Fruit fly (Drosophila melanogaster): Measurements from ENCODE around the gene Hsp23.

Hsp23 gene

DNA sequence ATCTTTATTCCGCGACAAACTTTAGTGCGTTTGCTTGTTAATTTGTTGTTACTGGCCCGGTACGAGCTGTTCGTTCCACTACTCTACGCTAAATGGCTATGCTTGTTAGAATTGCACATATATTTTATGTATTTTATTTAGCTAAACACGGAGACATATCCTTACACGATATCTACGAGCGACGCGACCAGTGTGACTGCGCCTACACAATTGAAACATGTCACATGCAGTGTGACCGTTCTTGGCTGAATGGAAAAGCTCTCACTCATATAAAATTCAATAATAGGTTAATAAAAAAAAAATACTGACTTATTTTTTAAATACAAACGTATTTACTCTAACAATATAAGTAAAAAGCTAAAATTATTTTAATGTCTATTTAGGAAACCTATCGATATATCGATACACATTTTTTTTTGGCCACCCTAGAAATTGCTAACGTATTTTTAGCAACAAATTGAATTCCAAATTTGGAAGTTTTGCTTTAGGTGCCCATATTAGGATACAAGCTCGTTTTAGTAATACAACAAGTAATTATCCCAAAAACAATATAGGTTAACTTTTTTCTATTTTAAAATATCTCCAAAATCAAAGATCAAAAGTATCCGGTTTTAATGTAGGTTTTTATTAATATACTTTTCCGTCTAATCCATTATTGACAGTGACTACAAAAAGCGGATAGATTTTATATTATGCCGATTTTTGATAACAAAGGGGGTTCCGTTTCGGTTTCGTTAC is 17.5 kb downstream of the Hsp23 start, which contains the start of gene CG4080 (continued):
- TF ChIP-seq Antp (GFP tag; optimal IDR thresholded peaks at IDR 0.05) (no peak), btn (GFP tag; optimal IDR thresholded peaks at IDR 0.05) (no peak), grn (GFP tag; optimal IDR thresholded peaks at IDR 0.05) (peak; percentile 26), CG6254 (GFP tag; optimal IDR thresholded peaks at IDR 0.05) (no peak), CG11456 (GFP tag; IDR thresholded peaks at IDR 0.05) (no peak), Sry-δ (GFP tag; optimal IDR thresholded peaks at IDR 0.05) (peak; percentile 67), hth (optimal IDR thresholded peaks at IDR 0.05) (no peak), CG8281 (tag; optimal IDR thresholded peaks at IDR 0.05) (no peak), Lpt (GFP tag; optimal IDR thresholded peaks at IDR 0.05) (no peak), ind (GFP tag; optimal IDR thresholded peaks at IDR 0.05) (no peak), br (optimal IDR thresholded peaks at IDR 0.05) (no peak), Dref (GFP tag; IDR thresholded peaks at IDR 0.05) (peak; percentile 62), Sin3A (optimal IDR thresholded peaks at IDR 0.05) (no peak), her (GFP tag; optimal IDR thresholded peaks at IDR 0.05) (no peak), CG11085 (GFP tag; IDR thresholded peaks at IDR 0.05) (no peak), pita (GFP tag; optimal IDR thresholded peaks at IDR 0.05) (no peak), HHEX (GFP tag; optimal IDR thresholded peaks at IDR 0.05) (no peak), CG10654 (GFP tag; optimal IDR thresholded peaks at IDR 0.05) (no peak), CG13287 (GFP tag; IDR thresholded peaks at IDR 0.05; ENCODE audit: partially characterized antibody) (peak; percentile 88), Ptx1 (GFP tag; IDR thresholded peaks at IDR 0.05) (no peak), H2.0 (GFP tag; IDR thresholded peaks at IDR 0.05) (no peak), Fer1 (GFP tag; optimal IDR thresholded peaks at IDR 0.05) (peak; percentile 19), CG2678 (tag; optimal IDR thresholded peaks at IDR 0.05) (peak; percentile 19), CG31388 (GFP tag; optimal IDR thresholded peaks at IDR 0.05) (no peak), knrl (GFP tag; IDR thresholded peaks at IDR 0.05; ENCODE audit: partially characterized antibody) (peak; percentile 84), sima (GFP tag; optimal IDR thresholded peaks at IDR 0.05) (no peak), Ets97D (GFP tag; optimal IDR thresholded peaks at IDR 0.05) (peak; percentile 61), ewg (GFP tag; optimal IDR thresholded peaks at IDR 0.05) (peak; percentile 3), toy (GFP tag; IDR thresholded peaks at IDR 0.05) (no peak), Dek (tag; optimal IDR thresholded peaks at IDR 0.05) (peak; percentile 17), vfl (GFP tag; optimal IDR thresholded peaks at IDR 0.05) (no peak), CG7928 (GFP tag; optimal IDR thresholded peaks at IDR 0.05) (no peak), Atf6 (GFP tag; IDR thresholded peaks at IDR 0.05) (no peak), CG4707 (GFP tag; optimal IDR thresholded peaks at IDR 0.05) (no peak), CG7556 (GFP tag; optimal IDR thresholded peaks at IDR 0.05) (no peak), CG1602 (GFP tag; optimal IDR thresholded peaks at IDR 0.05) (no peak), lilli (GFP tag; optimal IDR thresholded peaks at IDR 0.05) (peak; percentile 52), Side (GFP tag; optimal IDR thresholded peaks at IDR 0.05) (no peak), CG1233 (GFP tag; optimal IDR thresholded peaks at IDR 0.05) (no peak), CG12659 (GFP tag; optimal IDR thresholded peaks at IDR 0.05) (peak; percentile 78), lov (optimal IDR thresholded peaks at IDR 0.05) (no peak), lov (GFP tag; IDR thresholded peaks at IDR 0.05) (no peak), Abd-B (GFP tag; optimal IDR thresholded peaks at IDR 0.05) (peak; percentile 15), slou (GFP tag; optimal IDR thresholded peaks at IDR 0.05) (no peak), Trl (optimal IDR thresholded peaks at IDR 0.05) (no peak), Trl (GFP tag; optimal IDR thresholded peaks at IDR 0.05) (no peak), Dip2 (GFP tag; IDR thresholded peaks at IDR 0.05) (no peak), nerfin-1 (tag; optimal IDR thresholded peaks at IDR 0.05) (peak; percentile 40), CG34224 (GFP tag; IDR thresholded peaks at IDR 0.05; ENCODE audit: partially characterized antibody) (peak; percentile 69), CG16813 (GFP tag; IDR thresholded peaks at IDR 0.05; ENCODE audit: partially characterized antibody) (peak; percentile 77), inv (GFP tag; IDR thresholded peaks at IDR 0.05; ENCODE audit: partially characterized antibody) (peak; percentile 73), dan (GFP tag; IDR thresholded peaks at IDR 0.05) (no peak)

Data from whole organism, embryonic.